Fruit fly (Drosophila melanogaster) whole organism, embryonic: ENCODE data around the gene Rnmt.

ENCODE experiments used
- Ada2b ChIP-seq: fragments of 200-800 bp; sonication (Bioruptor generic); IDR thresholded peaks from 2 replicates; pipeline ENCODE4 v1.3.6; 2022; ENCODE audit warnings: missing biosample characterization, missing genetic modification characterization
- Antp ChIP-seq: fragments of 200-800 bp; sonication (Bioruptor generic); optimal IDR thresholded peaks from 3 replicates; lab custom pipeline; 2016; ENCODE audit warnings: missing biosample characterization, missing genetic modification characterization
- CG10543 ChIP-seq: fragments of 200-800 bp; sonication (Bioruptor generic); optimal IDR thresholded peaks from 3 replicates; lab custom pipeline; 2017; ENCODE audit warnings: missing biosample characterization, mild to moderate bottlenecking, missing genetic modification characterization, moderate library complexity
- CG10565 ChIP-seq: fragments of 200-800 bp; sonication (Bioruptor generic); optimal IDR thresholded peaks from 3 replicates; lab custom pipeline; 2016; ENCODE audit warnings: missing biosample characterization, mild to moderate bottlenecking, missing genetic modification characterization
- CG10654 ChIP-seq: fragments of 200-800 bp; sonication (Bioruptor generic); optimal IDR thresholded peaks from 2 replicates; lab custom pipeline; 2016; ENCODE audit warnings: missing biosample characterization, missing genetic modification characterization
- CG11560 ChIP-seq: fragments of 200-800 bp; sonication (Bioruptor generic); IDR thresholded peaks from 3 replicates; pipeline ENCODE4 v1.3.6; 2022; ENCODE audit warnings: missing biosample characterization, missing genetic modification characterization
- CG13775 ChIP-seq: fragments of 200-800 bp; sonication (Bioruptor generic); optimal IDR thresholded peaks from 3 replicates; lab custom pipeline; 2017; ENCODE audit warnings: missing biosample characterization, mild to moderate bottlenecking, missing genetic modification characterization
- CG18619 ChIP-seq: fragments of 200-800 bp; sonication (Bioruptor generic); optimal IDR thresholded peaks from 3 replicates; lab custom pipeline; 2017; ENCODE audit warnings: missing biosample characterization, mild to moderate bottlenecking, missing genetic modification characterization
- CG2129 ChIP-seq: fragments of 200-800 bp; sonication (Bioruptor generic); IDR thresholded peaks from 2 replicates; pipeline ENCODE4 v1.3.6; 2022; ENCODE audit warnings: missing biosample characterization, missing genetic modification characterization; ENCODE audit not compliant: partially characterized antibody
- CG32767 ChIP-seq: fragments of 200-800 bp; sonication (Bioruptor generic); IDR thresholded peaks from 2 replicates; pipeline ENCODE4 v1.3.6; 2022; ENCODE audit warnings: missing biosample characterization, missing genetic modification characterization
- CG3838 ChIP-seq: fragments of 200-800 bp; sonication (Bioruptor generic); optimal IDR thresholded peaks from 3 replicates; lab custom pipeline; 2016; ENCODE audit warnings: missing biosample characterization, missing genetic modification characterization
- CG3995 ChIP-seq: fragments of 200-800 bp; sonication (Bioruptor generic); optimal IDR thresholded peaks from 3 replicates; lab custom pipeline; 2016; ENCODE audit warnings: missing biosample characterization, missing genetic modification characterization
- CG42726 ChIP-seq: fragments of 200-800 bp; sonication (Bioruptor generic); IDR thresholded peaks from 2 replicates; pipeline ENCODE4 v1.3.6; 2022; ENCODE audit warnings: missing biosample characterization, missing genetic modification characterization; ENCODE audit not compliant: partially characterized antibody
- CG5245 ChIP-seq: fragments of 200-800 bp; sonication (Bioruptor generic); optimal IDR thresholded peaks from 3 replicates; lab custom pipeline; 2016; ENCODE audit warnings: missing biosample characterization, missing genetic modification characterization
- CG6683 ChIP-seq: fragments of 200-800 bp; sonication (Bioruptor generic); optimal IDR thresholded peaks from 2 replicates; lab custom pipeline; 2017; ENCODE audit warnings: missing biosample characterization, mild to moderate bottlenecking, missing genetic modification characterization, missing genetic modification reagents
- CG7357 ChIP-seq: fragments of 200-800 bp; sonication (Bioruptor generic); IDR thresholded peaks from 3 replicates; pipeline ENCODE4 v1.3.6; 2022; ENCODE audit warnings: missing biosample characterization, missing genetic modification characterization
- CG7556 ChIP-seq: fragments of 200-800 bp; sonication (Bioruptor generic); optimal IDR thresholded peaks from 2 replicates; lab custom pipeline; 2017; ENCODE audit warnings: missing biosample characterization, mild to moderate bottlenecking, missing genetic modification characterization
- CG8924 ChIP-seq: fragments of 200-800 bp; optimal IDR thresholded peaks from 3 replicates; lab custom pipeline; 2019; ENCODE audit warnings: missing biosample characterization, mild to moderate bottlenecking, missing genetic modification characterization, moderate library complexity
- CG9727 ChIP-seq: fragments of 200-800 bp; sonication (Bioruptor generic); optimal IDR thresholded peaks from 3 replicates; lab custom pipeline; 2017; ENCODE audit warnings: missing biosample characterization, mild to moderate bottlenecking, missing genetic modification characterization
- CHES-1-like ChIP-seq: fragments of 200-800 bp; sonication (Bioruptor generic); optimal IDR thresholded peaks from 2 replicates; lab custom pipeline; 2016; ENCODE audit warnings: missing biosample characterization, missing genetic modification characterization
- Camta ChIP-seq: fragments of 200-800 bp; sonication (Bioruptor generic); optimal IDR thresholded peaks from 2 replicates; lab custom pipeline; 2016; ENCODE audit warnings: missing biosample characterization, missing genetic modification characterization
- Dad ChIP-seq: fragments of 200-800 bp; sonication (Bioruptor generic); optimal IDR thresholded peaks from 3 replicates; lab custom pipeline; 2016; ENCODE audit warnings: missing biosample characterization, missing genetic modification characterization
- Dip2 ChIP-seq: fragments of 200-800 bp; sonication (Bioruptor generic); IDR thresholded peaks from 2 replicates; pipeline ENCODE4 v1.3.6; 2022; ENCODE audit warnings: missing biosample characterization, missing genetic modification characterization
- Dip3 ChIP-seq: fragments of 200-800 bp; sonication (Bioruptor generic); optimal IDR thresholded peaks from 3 replicates; lab custom pipeline; 2016; ENCODE audit warnings: missing biosample characterization, missing genetic modification characterization
- Doc2 ChIP-seq: fragments of 200-800 bp; sonication (Bioruptor generic); IDR thresholded peaks from 2 replicates; pipeline ENCODE4 v1.3.6; 2022; ENCODE audit warnings: missing biosample characterization, missing genetic modification characterization
- Ets97D ChIP-seq: fragments of 200-800 bp; sonication (Bioruptor generic); optimal IDR thresholded peaks from 3 replicates; lab custom pipeline; 2016; ENCODE audit warnings: missing biosample characterization, missing genetic modification characterization
- Gug ChIP-seq: fragments of 200-800 bp; sonication (Bioruptor generic); IDR thresholded peaks from 4 replicates; pipeline ENCODE4 v1.3.6; 2022; ENCODE audit warnings: missing biosample characterization, missing genetic modification characterization
- HmgZ ChIP-seq: fragments of 200-800 bp; sonication (Bioruptor generic); optimal IDR thresholded peaks from 2 replicates; lab custom pipeline; 2018; ENCODE audit warnings: missing biosample characterization, mild to moderate bottlenecking, missing genetic modification characterization
- Hr51 ChIP-seq, 2 experiments: fragments of 200-800 bp; sonication (Bioruptor generic); optimal IDR thresholded peaks; 2 replicates in 1 of 2; 3 replicates in 1 of 2; lab custom pipeline; 2016 to 2018; ENCODE audit warnings: missing biosample characterization in 2 of 2, missing genetic modification characterization in 2 of 2, mild to moderate bottlenecking in 1 of 2, moderate library complexity in 1 of 2
- Kr ChIP-seq: fragments of 200-800 bp; sonication (Bioruptor generic); optimal IDR thresholded peaks from 2 replicates; lab custom pipeline; 2017; ENCODE audit warnings: missing biosample characterization, mild to moderate bottlenecking, missing genetic modification characterization
- MBD-R2 ChIP-seq: fragments of 200-800 bp; sonication (Bioruptor generic); IDR thresholded peaks from 2 replicates; pipeline ENCODE4 v1.3.6; 2022; ENCODE audit warnings: missing biosample characterization, missing genetic modification characterization
- MESR4 ChIP-seq: fragments of 200-800 bp; sonication (Bioruptor generic); optimal IDR thresholded peaks from 2 replicates; lab custom pipeline; 2018; ENCODE audit warnings: missing biosample characterization, mild to moderate bottlenecking, missing genetic modification characterization, moderate library complexity
- Myb ChIP-seq: fragments of 200-800 bp; sonication (Bioruptor generic); optimal IDR thresholded peaks from 2 replicates; lab custom pipeline; 2016; ENCODE audit warnings: missing biosample characterization, missing genetic modification characterization
- NK7.1 ChIP-seq: fragments of 200-800 bp; sonication (Bioruptor generic); optimal IDR thresholded peaks from 3 replicates; lab custom pipeline; 2016; ENCODE audit warnings: missing biosample characterization, missing genetic modification characterization
- Pdp1 ChIP-seq, 2 experiments: fragments of 200-800 bp; sonication (Bioruptor generic); optimal IDR thresholded peaks; 3 replicates each; lab custom pipeline; 2016; ENCODE audit warnings: missing biosample characterization in 2 of 2, missing genetic modification characterization in 2 of 2, mild to moderate bottlenecking in 1 of 2, moderate library complexity in 1 of 2
- Vsx1 ChIP-seq: fragments of 200-800 bp; sonication (Bioruptor generic); optimal IDR thresholded peaks from 2 replicates; lab custom pipeline; 2017; ENCODE audit warnings: missing biosample characterization, mild to moderate bottlenecking, missing genetic modification characterization, missing genetic modification reagents
- bbx ChIP-seq: fragments of 200-800 bp; sonication (Bioruptor generic); IDR thresholded peaks from 2 replicates; pipeline ENCODE4 v1.3.6; 2022; ENCODE audit warnings: missing biosample characterization, missing genetic modification characterization; ENCODE audit not compliant: partially characterized antibody
- da ChIP-seq: fragments of 200-800 bp; sonication (Bioruptor generic); optimal IDR thresholded peaks from 2 replicates; lab custom pipeline; 2016; ENCODE audit warnings: missing biosample characterization, missing genetic modification characterization
- dmrt99B ChIP-seq: fragments of 200-800 bp; sonication (Bioruptor generic); optimal IDR thresholded peaks from 2 replicates; lab custom pipeline; 2018; ENCODE audit warnings: missing biosample characterization, mild to moderate bottlenecking, missing genetic modification characterization, moderate library complexity
- eyg ChIP-seq: fragments of 200-800 bp; sonication (Bioruptor generic); optimal IDR thresholded peaks from 3 replicates; lab custom pipeline; 2016; ENCODE audit warnings: missing biosample characterization, missing genetic modification characterization
- fu2 ChIP-seq: fragments of 200-800 bp; sonication (Bioruptor generic); optimal IDR thresholded peaks from 2 replicates; lab custom pipeline; 2016; ENCODE audit warnings: missing biosample characterization, missing genetic modification characterization
- gce ChIP-seq: fragments of 200-800 bp; sonication (Bioruptor generic); IDR thresholded peaks from 3 replicates; pipeline ENCODE4 v1.3.6; 2022; ENCODE audit warnings: missing biosample characterization, missing genetic modification characterization
- gsb-n ChIP-seq: fragments of 200-800 bp; sonication (Bioruptor generic); optimal IDR thresholded peaks from 3 replicates; lab custom pipeline; 2018; ENCODE audit warnings: missing biosample characterization, mild to moderate bottlenecking, missing genetic modification characterization
- ind ChIP-seq: fragments of 200-800 bp; sonication (Bioruptor generic); optimal IDR thresholded peaks from 3 replicates; lab custom pipeline; 2016; ENCODE audit warnings: missing biosample characterization, missing genetic modification characterization
- lmd ChIP-seq: fragments of 200-800 bp; sonication (Bioruptor generic); IDR thresholded peaks from 2 replicates; pipeline ENCODE4 v1.3.6; 2022; ENCODE audit warnings: missing biosample characterization, missing genetic modification characterization
- nerfin-2 ChIP-seq: fragments of 200-800 bp; sonication (Bioruptor generic); IDR thresholded peaks from 2 replicates; pipeline ENCODE4 v1.3.6; 2022; ENCODE audit warnings: missing biosample characterization, missing genetic modification characterization; ENCODE audit not compliant: partially characterized antibody
- onecut ChIP-seq: fragments of 200-800 bp; sonication (Bioruptor generic); IDR thresholded peaks from 2 replicates; pipeline ENCODE4 v1.3.6; 2022; ENCODE audit warnings: missing biosample characterization, missing genetic modification characterization
- pnt ChIP-seq: fragments of 200-800 bp; sonication (Bioruptor generic); optimal IDR thresholded peaks from 3 replicates; lab custom pipeline; 2016; ENCODE audit warnings: missing biosample characterization, missing genetic modification characterization
- ro ChIP-seq: fragments of 200-800 bp; sonication (Bioruptor generic); IDR thresholded peaks from 2 replicates; pipeline ENCODE4 v1.3.6; 2022; ENCODE audit warnings: missing biosample characterization, missing genetic modification characterization
- ssp ChIP-seq: fragments of 200-800 bp; sonication (Bioruptor generic); IDR thresholded peaks from 2 replicates; pipeline ENCODE4 v1.3.6; 2022; ENCODE audit warnings: missing biosample characterization, missing genetic modification characterization
- sug ChIP-seq: fragments of 200-800 bp; optimal IDR thresholded peaks from 2 replicates; lab custom pipeline; 2019; ENCODE audit warnings: missing biosample characterization, mild to moderate bottlenecking, missing genetic modification characterization, moderate library complexity

Gene Rnmt

dm6 chr2L:15009703-15010102, at the start of gene Rnmt, which contains the start of gene THG (continued):
- TF ChIP-seq NK7.1, result peak; percentile 0
- peak; percentile 65; the same call in 1 of the 2 replicates for TF ChIP-seq CG32767 (GFP tag; lab: Robert Waterston, UW)
- peak; percentile 81 for TF ChIP-seq bbx (GFP tag; lab: Robert Waterston, UW)
- TF ChIP-seq ssp, result peak; percentile 66
- TF ChIP-seq Pdp1 (GFP tag; optimal IDR thresholded peaks at IDR 0.05; lab: Kevin White, UChicago), result peak; percentile 68 to 69
- TF ChIP-seq gce (GFP tag; lab: Robert Waterston, UW), result peak; percentile 83; the same call in 2 of the 3 replicates
- peak; percentile 51; the same call in 1 of the 3 replicates for TF ChIP-seq CG11560 (tag; lab: Robert Waterston, UW)
- peak; percentile 14 for TF ChIP-seq eyg (GFP tag; lab: Kevin White, UChicago)
- TF ChIP-seq CHES-1-like (GFP tag; lab: Kevin White, UChicago), result peak; percentile 59
- peak; percentile 16 for TF ChIP-seq Myb
- TF ChIP-seq MESR4 (GFP tag; lab: Kevin White, UChicago), result peak; percentile 58
- TF ChIP-seq CG18619 (GFP tag; lab: Kevin White, UChicago), result peak; percentile 69
- peak; percentile 71 for TF ChIP-seq gsb-n
- TF ChIP-seq CG42726 (GFP tag; lab: Robert Waterston, UW), result peak; percentile 46; the same call in 1 of the 2 replicates
- TF ChIP-seq sug, result peak; percentile 83
- TF ChIP-seq Camta, result peak; percentile 56
- peak; percentile 81 for TF ChIP-seq ind (GFP tag; lab: Kevin White, UChicago)
- TF ChIP-seq CG6683 (GFP tag; lab: Kevin White, UChicago), result peak; percentile 41
- TF ChIP-seq Antp (GFP tag; lab: Kevin White, UChicago), result peak; percentile 55
- peak; percentile 50 for TF ChIP-seq CG3995 (GFP tag; lab: Kevin White, UChicago)
- peak; percentile 85 for TF ChIP-seq Gug (GFP tag; lab: Robert Waterston, UW)
- TF ChIP-seq Doc2 (GFP tag; lab: Robert Waterston, UW), result no peak
- TF ChIP-seq Hr51 (GFP tag; optimal IDR thresholded peaks at IDR 0.05; lab: Kevin White, UChicago), result peak; percentile 76 to 79
- peak; percentile 84 for TF ChIP-seq Ada2b
- TF ChIP-seq CG8924 (tag; lab: Kevin White, UChicago), result peak; percentile 84
- TF ChIP-seq Dip3 (GFP tag; lab: Kevin White, UChicago), result peak; percentile 60
- TF ChIP-seq onecut (GFP tag; lab: Robert Waterston, UW), result peak; percentile 62
- TF ChIP-seq CG7357 (GFP tag; lab: Robert Waterston, UW), result no peak; the same call in 2 of the 3 replicates
- peak; percentile 69 for TF ChIP-seq dmrt99B (tag; lab: Kevin White, UChicago)
- TF ChIP-seq Kr (GFP tag; lab: Kevin White, UChicago), result no peak
- TF ChIP-seq CG9727 (GFP tag; lab: Kevin White, UChicago), result peak; percentile 77
- peak; percentile 59 for TF ChIP-seq CG5245 (GFP tag; lab: Kevin White, UChicago)
- no peak for TF ChIP-seq Dip2 (GFP tag; lab: Robert Waterston, UW)
- peak; percentile 93 for TF ChIP-seq MBD-R2
- peak; percentile 76 for TF ChIP-seq CG10543 (GFP tag; lab: Kevin White, UChicago)
- peak; percentile 74 for TF ChIP-seq nerfin-2 (GFP tag; lab: Robert Waterston, UW)
- peak; percentile 85 for TF ChIP-seq lmd (GFP tag; lab: Robert Waterston, UW)
- TF ChIP-seq CG3838 (GFP tag; lab: Kevin White, UChicago), result peak; percentile 49
- peak; percentile 5 for TF ChIP-seq fu2 (GFP tag; lab: Kevin White, UChicago)
- TF ChIP-seq Ets97D, result peak; percentile 71
- TF ChIP-seq CG2129 (GFP tag; lab: Robert Waterston, UW), result peak; percentile 87
- peak; percentile 36; the same call in 1 of the 2 replicates for TF ChIP-seq ro (GFP tag; lab: Robert Waterston, UW)
- TF ChIP-seq CG10565 (GFP tag; lab: Kevin White, UChicago), result no peak
- TF ChIP-seq da (GFP tag; lab: Kevin White, UChicago), result no peak
- peak; percentile 41 for TF ChIP-seq pnt (GFP tag; lab: Kevin White, UChicago)
- TF ChIP-seq CG10654 (GFP tag; lab: Kevin White, UChicago), result peak; percentile 79
- TF ChIP-seq CG13775 (GFP tag; lab: Kevin White, UChicago), result peak; percentile 84
- TF ChIP-seq Dad (GFP tag; lab: Kevin White, UChicago), result peak; percentile 64
- peak; percentile 90 for TF ChIP-seq HmgZ (tag; lab: Kevin White, UChicago)
- peak; percentile 84 for TF ChIP-seq CG7556 (GFP tag; lab: Kevin White, UChicago)
- TF ChIP-seq Vsx1 (GFP tag; lab: Kevin White, UChicago), result no peak
